Worm (Caenorhabditis elegans): ENCODE results near the gene Y54E2A.5.

DNA sequence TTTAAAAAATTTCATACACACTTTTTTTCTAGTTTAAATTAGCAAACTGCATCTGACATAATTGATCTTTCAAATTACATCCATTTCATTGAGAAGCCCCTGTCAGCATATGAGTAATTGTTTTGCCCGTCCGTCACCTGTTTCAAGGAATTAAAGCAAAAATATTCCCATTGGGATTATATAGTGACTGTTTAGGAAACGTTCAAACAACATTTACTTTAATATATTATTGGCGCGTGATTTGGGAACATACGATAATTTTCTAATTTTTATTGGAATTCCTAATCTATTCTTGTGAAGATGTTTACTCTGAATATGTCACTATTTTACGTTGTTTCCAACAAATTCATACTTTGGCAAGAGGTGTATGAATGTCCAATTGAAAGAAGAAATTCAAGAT is 48.1 kb upstream of the Y54E2A.5 start, which contains the start of gene srt-11:
- TF ChIP-seq ccch-3 (GFP tag; optimal IDR thresholded peaks at IDR 0.05) (no peak), lir-1 (GFP tag; conservative IDR thresholded peaks at IDR 0.05) (no peak), Y53G8AR.9 (GFP tag; conservative IDR thresholded peaks at IDR 0.05) (no peak)

All from whole organism, young adult.